Worm (Caenorhabditis elegans) whole organism, mixed stage, embryonic: Measurements from ENCODE around the gene C14B4.2.
"Not testable (repeated sequence)": the region's sequence is repeated elsewhere in the genome, so short reads cannot be mapped to it uniquely, and the experiment has no call there.

Experiments
- M03D4.4 ChIP-seq: sonication (generic microtip); optimal IDR thresholded peaks from 2 replicates; lab custom pipeline; 2017; ENCODE audit warnings: mild to moderate bottlenecking, missing genetic modification characterization, missing compliant biosample characterization
- bed-3 ChIP-seq: fragments of 200-800 bp; sonication (Bioruptor generic); optimal IDR thresholded peaks from 3 replicates; lab custom pipeline; 2018; ENCODE audit warnings: mild to moderate bottlenecking, missing genetic modification characterization, moderate library complexity, missing compliant biosample characterization
- blmp-1 ChIP-seq: fragments of 150-350 bp; optimal IDR thresholded peaks from 2 replicates; lab custom pipeline; 2014; ENCODE audit warnings: missing biosample characterization, missing genetic modification characterization
- ceh-39 ChIP-seq: fragments of 150-350 bp; optimal IDR thresholded peaks from 2 replicates; lab custom pipeline; 2014; ENCODE audit warnings: missing biosample characterization, missing genetic modification characterization
- ceh-43 ChIP-seq: fragments of 200-800 bp; sonication (Bioruptor generic); optimal IDR thresholded peaks from 2 replicates; lab custom pipeline; 2018; ENCODE audit warnings: mild to moderate bottlenecking, missing genetic modification characterization, moderate library complexity, missing compliant biosample characterization
- ceh-83 ChIP-seq: fragments of 200-800 bp; sonication (Bioruptor generic); optimal IDR thresholded peaks from 2 replicates; lab custom pipeline; 2018; ENCODE audit warnings: mild to moderate bottlenecking, missing genetic modification characterization, missing compliant biosample characterization
- ces-1 ChIP-seq: fragments of 150-350 bp; optimal IDR thresholded peaks from 2 replicates; lab custom pipeline; 2014; ENCODE audit warnings: missing biosample characterization, missing genetic modification reagents, missing genetic modification characterization
- drap-1 ChIP-seq: fragments of 200-800 bp; sonication (Bioruptor generic); optimal IDR thresholded peaks from 3 replicates; lab custom pipeline; 2018; ENCODE audit warnings: mild to moderate bottlenecking, missing genetic modification characterization, missing compliant biosample characterization
- elt-1 ChIP-seq: sonication (generic microtip); optimal IDR thresholded peaks from 2 replicates; lab custom pipeline; 2017; ENCODE audit warnings: missing genetic modification characterization, mild to moderate bottlenecking, missing compliant biosample characterization, antibody characterized with exemption, moderate library complexity, borderline replicate concordance; ENCODE audit not compliant: insufficient read depth
- elt-3 ChIP-seq: fragments of 150-350 bp; optimal IDR thresholded peaks from 2 replicates; lab custom pipeline; 2014; ENCODE audit warnings: missing biosample characterization, missing genetic modification characterization
- flh-1 ChIP-seq: fragments of 200-800 bp; sonication (Bioruptor generic); optimal IDR thresholded peaks from 2 replicates; lab custom pipeline; 2018; ENCODE audit warnings: mild to moderate bottlenecking, missing genetic modification characterization, moderate library complexity, missing compliant biosample characterization
- ham-2 ChIP-seq: fragments of 200-800 bp; sonication (Bioruptor generic); optimal IDR thresholded peaks from 2 replicates; lab custom pipeline; 2018; ENCODE audit warnings: mild to moderate bottlenecking, missing genetic modification characterization, missing compliant biosample characterization
- lin-13 ChIP-seq: fragments of 150-350 bp; optimal IDR thresholded peaks from 2 replicates; lab custom pipeline; 2014; ENCODE audit warnings: missing biosample characterization, missing genetic modification characterization
- lin-32 ChIP-seq: fragments of 200-800 bp; sonication (Bioruptor generic); optimal IDR thresholded peaks from 2 replicates; lab custom pipeline; 2018; ENCODE audit warnings: mild to moderate bottlenecking, missing genetic modification characterization, missing compliant biosample characterization
- lsy-2 ChIP-seq: fragments of 150-350 bp; optimal IDR thresholded peaks from 2 replicates; lab custom pipeline; 2014; ENCODE audit warnings: missing biosample characterization, missing genetic modification characterization
- mep-1 ChIP-seq: fragments of 150-350 bp; optimal IDR thresholded peaks from 2 replicates; lab custom pipeline; 2017; ENCODE audit warnings: missing biosample characterization, missing genetic modification reagents, missing genetic modification characterization, inconsistent platforms
- mls-2 ChIP-seq: sonication (generic microtip); optimal IDR thresholded peaks from 2 replicates; lab custom pipeline; 2016; ENCODE audit warnings: mild to moderate bottlenecking, missing genetic modification characterization, moderate library complexity, missing compliant biosample characterization
- nhr-12 ChIP-seq: fragments of 150-350 bp; optimal IDR thresholded peaks from 2 replicates; lab custom pipeline; 2014; ENCODE audit warnings: missing biosample characterization, missing genetic modification characterization
- nhr-2 ChIP-seq: fragments of 150-350 bp; optimal IDR thresholded peaks from 2 replicates; lab custom pipeline; 2014; ENCODE audit warnings: missing biosample characterization, missing genetic modification characterization
- nhr-28 ChIP-seq: fragments of 150-350 bp; optimal IDR thresholded peaks from 2 replicates; lab custom pipeline; 2014; ENCODE audit warnings: missing biosample characterization, missing genetic modification characterization
- nhr-76 ChIP-seq: sonication (generic microtip); optimal IDR thresholded peaks from 2 replicates; lab custom pipeline; 2017; ENCODE audit warnings: missing biosample characterization, missing genetic modification characterization
- sem-2 ChIP-seq: fragments of 200-800 bp; sonication (Bioruptor generic); optimal IDR thresholded peaks from 2 replicates; lab custom pipeline; 2018; ENCODE audit warnings: mild to moderate bottlenecking, missing genetic modification characterization, missing compliant biosample characterization
- snpc-4 ChIP-seq: fragments of 150-350 bp; optimal IDR thresholded peaks from 2 replicates; lab custom pipeline; 2014; ENCODE audit warnings: missing biosample characterization, missing genetic modification characterization
- tbx-8 ChIP-seq: fragments of 200-800 bp; sonication (Bioruptor generic); optimal IDR thresholded peaks from 2 replicates; lab custom pipeline; 2018; ENCODE audit warnings: mild to moderate bottlenecking, missing genetic modification characterization, moderate library complexity, missing compliant biosample characterization
- unc-120 ChIP-seq: sonication (generic microtip); optimal IDR thresholded peaks from 2 replicates; lab custom pipeline; 2017; ENCODE audit warnings: missing genetic modification characterization, missing compliant biosample characterization; ENCODE audit not compliant: poor library complexity, severe bottlenecking
- unc-39 ChIP-seq: fragments of 150-350 bp; optimal IDR thresholded peaks from 2 replicates; lab custom pipeline; 2014; ENCODE audit warnings: missing biosample characterization, missing genetic modification characterization
- unc-62 ChIP-seq: fragments of 150-350 bp; optimal IDR thresholded peaks from 2 replicates; lab custom pipeline; 2014; ENCODE audit warnings: missing biosample characterization, missing genetic modification reagents, missing genetic modification characterization
- zip-8 ChIP-seq: fragments of 150-350 bp; optimal IDR thresholded peaks from 2 replicates; lab custom pipeline; 2014; ENCODE audit warnings: missing biosample characterization, missing genetic modification characterization
- ztf-11 ChIP-seq: fragments of 150-350 bp; optimal IDR thresholded peaks from 2 replicates; lab custom pipeline; 2014; ENCODE audit warnings: missing biosample characterization, missing genetic modification characterization

The C14B4.2 gene

DNA sequence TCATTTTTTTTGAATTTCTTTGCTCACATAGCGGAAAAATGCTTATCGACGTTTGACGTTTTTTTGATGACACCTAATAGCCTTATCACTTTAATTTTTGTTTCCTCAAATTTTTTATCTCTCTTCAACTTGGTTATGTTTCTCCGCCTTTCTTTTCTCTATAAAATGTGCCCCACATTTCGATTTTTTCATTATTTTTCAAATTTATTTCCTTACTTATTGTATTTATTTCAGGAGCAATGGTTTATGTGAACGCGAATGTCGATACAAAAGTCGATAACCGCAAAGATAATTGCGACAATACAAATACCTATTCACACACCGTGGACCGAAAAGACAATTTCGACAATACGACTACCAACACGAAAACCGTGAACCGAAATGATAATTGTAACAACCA lies 42.1 kb downstream of the C14B4.2 start, which contains the start of gene sdz-6:
Gene sdz-6 (plus strand): TSS at position 229 of the 400 bp plus-strand sequence.
- no peak for TF ChIP-seq unc-120 (tag; lab: Kevin White, UChicago)
- no peak for TF ChIP-seq nhr-2 (tag; lab: Kevin White, UChicago)
- TF ChIP-seq ztf-11 (tag; lab: Kevin White, UChicago): no peak
- TF ChIP-seq sem-2 (GFP tag; lab: Kevin White, UChicago): no peak
- TF ChIP-seq ceh-83 (GFP tag; lab: Kevin White, UChicago): no peak
- no peak for TF ChIP-seq flh-1 (GFP tag; lab: Kevin White, UChicago)
- no peak for TF ChIP-seq ces-1 (GFP tag; lab: Kevin White, UChicago)
- TF ChIP-seq M03D4.4 (tag; lab: Kevin White, UChicago): no peak
- no peak for TF ChIP-seq elt-1 (tag; lab: Kevin White, UChicago)
- TF ChIP-seq ceh-39: no peak
- TF ChIP-seq zip-8 (tag; lab: Kevin White, UChicago): no peak
- no peak for TF ChIP-seq tbx-8 (GFP tag; lab: Kevin White, UChicago)
- TF ChIP-seq mls-2 (tag; lab: Kevin White, UChicago): no peak
- TF ChIP-seq, all 35 proteins: peak for 0

DNA sequence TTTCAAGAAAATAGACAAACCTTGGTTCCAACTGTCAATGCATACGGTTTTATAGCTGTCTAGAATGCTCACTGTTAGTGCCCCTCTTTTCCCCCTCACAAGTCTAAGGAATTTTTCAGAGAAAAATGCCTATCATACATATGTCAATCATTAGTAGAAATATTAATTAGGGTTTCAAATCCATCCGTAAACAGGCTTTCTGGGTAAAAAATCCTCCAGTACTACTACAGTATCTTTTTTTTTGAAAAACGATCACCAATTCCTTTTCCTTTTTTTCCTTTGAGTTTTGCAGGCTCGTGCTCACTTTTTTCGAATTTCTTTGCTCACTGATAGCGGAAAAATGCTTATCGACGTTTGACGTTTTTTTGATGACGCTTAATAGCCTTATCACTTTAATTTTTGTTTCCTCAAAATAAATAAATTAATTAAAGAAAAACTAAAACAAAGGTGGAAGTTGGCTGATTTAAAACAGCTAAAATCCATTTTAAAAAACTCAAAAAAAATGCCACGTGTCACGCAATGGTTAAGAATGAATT lies 42.9 kb downstream of the C14B4.2 start, which contains the start of gene C43D7.7:
Gene C43D7.7 (minus strand): TSS at position 51 of the 536 bp plus-strand sequence.
- TF ChIP-seq nhr-28 (no peak), nhr-2 (tag; lab: Kevin White, UChicago) (no peak), snpc-4 (no peak), ztf-11 (tag; lab: Kevin White, UChicago) (no peak), tbx-8 (GFP tag; lab: Kevin White, UChicago) (no peak), ceh-83 (GFP tag; lab: Kevin White, UChicago) (no peak), unc-120 (tag; lab: Kevin White, UChicago) (no peak), unc-62 (no peak), bed-3 (no peak), mep-1 (tag; lab: Kevin White, UChicago) (no peak), blmp-1 (tag; lab: Kevin White, UChicago) (no peak), ceh-39 (no peak), ces-1 (GFP tag; lab: Kevin White, UChicago) (no peak), lin-13 (no peak), ceh-43 (GFP tag; lab: Kevin White, UChicago) (no peak), lin-32 (GFP tag; lab: Kevin White, UChicago) (no peak), ham-2 (GFP tag; lab: Kevin White, UChicago) (no peak), mls-2 (tag; lab: Kevin White, UChicago) (no peak)
- TF ChIP-seq, all 35 proteins: peak for 0

ce11 chrV:19317058-19317457 lies 45.4 kb downstream of the C14B4.2 start, which contains the start of gene srh-208:
Gene srh-208 (plus strand): TSS chrV:19317358.
- not testable (repeated sequence) for TF ChIP-seq tbx-8 (GFP tag; lab: Kevin White, UChicago); sem-2 (GFP tag; lab: Kevin White, UChicago); mls-2 (tag; lab: Kevin White, UChicago)
- TF ChIP-seq, all 35 proteins: peak for 0; not testable (repeated sequence) for 35

DNA sequence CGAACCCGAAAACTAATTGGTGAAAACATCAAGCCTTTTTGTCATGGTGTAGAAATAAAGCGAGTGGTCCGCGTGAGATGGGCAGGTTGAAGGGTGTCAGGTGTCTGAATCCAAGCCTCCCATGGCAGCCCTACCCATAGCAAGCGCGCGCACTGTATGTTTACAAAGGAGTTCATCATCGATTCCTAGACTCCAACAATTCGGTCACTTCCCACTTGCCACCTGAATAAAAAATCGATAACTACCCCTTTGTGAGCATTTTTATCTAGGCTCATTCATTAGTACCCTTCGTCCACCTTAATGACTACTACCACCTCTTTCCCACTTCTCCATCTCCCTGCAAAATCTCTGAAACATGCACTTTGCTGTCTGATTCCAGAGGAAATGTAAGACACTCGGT lies 49.5 kb downstream of the C14B4.2 start, which contains the start of gene fbxb-64:
Gene fbxb-64 (plus strand): TSS at position 301 of the 400 bp plus-strand sequence.
- TF ChIP-seq unc-62 (no peak), nhr-12 (tag; lab: Kevin White, UChicago) (no peak)

DNA sequence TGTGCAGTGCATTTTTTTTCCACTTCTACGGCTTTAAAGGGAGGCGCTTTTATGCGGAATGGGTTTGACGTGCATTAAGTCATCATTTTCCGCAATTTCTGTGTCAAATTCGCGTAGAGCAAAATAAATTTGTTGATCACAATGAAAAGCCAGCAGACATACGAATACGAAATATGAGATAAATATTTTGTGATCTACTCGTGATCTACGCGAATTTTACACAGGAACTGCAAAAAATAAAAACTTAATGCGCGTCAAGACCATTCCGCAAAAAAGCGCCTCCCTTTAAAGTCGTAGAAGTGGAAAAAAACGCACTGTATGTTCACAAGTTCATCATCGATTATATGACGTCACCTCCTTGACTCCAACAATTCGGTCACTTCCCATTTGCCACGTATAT lies 51.1 kb downstream of the C14B4.2 start, which contains the start of gene C43D7.8:
Gene C43D7.8 (minus strand): TSS at position 101 of the 400 bp plus-strand sequence.
- no peak for TF ChIP-seq lin-13
- TF ChIP-seq elt-3 (tag; lab: Kevin White, UChicago): no peak
- no peak for TF ChIP-seq nhr-28
- TF ChIP-seq ham-2 (GFP tag; lab: Kevin White, UChicago): no peak
- no peak for TF ChIP-seq unc-39 (tag; lab: Kevin White, UChicago)
- no peak for TF ChIP-seq ztf-11 (tag; lab: Kevin White, UChicago)
- TF ChIP-seq nhr-76 (tag; lab: Kevin White, UChicago): no peak
- no peak for TF ChIP-seq flh-1 (GFP tag; lab: Kevin White, UChicago)
- TF ChIP-seq sem-2 (GFP tag; lab: Kevin White, UChicago): no peak
- TF ChIP-seq lsy-2: no peak
- TF ChIP-seq blmp-1 (tag; lab: Kevin White, UChicago): no peak
- no peak for TF ChIP-seq nhr-2 (tag; lab: Kevin White, UChicago)
- no peak for TF ChIP-seq elt-1 (tag; lab: Kevin White, UChicago)
- TF ChIP-seq drap-1: no peak
